Fruit fly (Drosophila melanogaster): ENCODE results near the gene Mms19.

The Mms19 gene

DNA sequence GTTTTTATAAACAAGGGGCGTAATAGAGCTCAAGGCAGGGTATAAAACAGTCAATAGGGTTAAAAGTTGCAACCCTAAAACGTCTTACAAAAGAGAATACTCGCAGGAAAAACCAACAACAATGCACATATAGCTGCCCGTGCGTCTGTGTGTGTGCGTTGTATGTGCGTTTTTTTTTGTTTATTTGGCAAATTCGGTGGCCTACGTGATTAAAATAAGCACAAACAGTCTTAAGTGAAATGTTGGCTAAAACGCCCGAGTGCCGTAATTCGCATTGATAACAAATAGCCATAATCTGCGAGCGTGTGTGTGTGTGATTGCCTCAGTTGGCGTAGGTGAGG is 24.8 kb downstream of the Mms19 start:
- no peak for TF ChIP-seq Dif (GFP tag; optimal IDR thresholded peaks at IDR 0.05; ENCODE audit: partially characterized antibody)
- no peak for TF ChIP-seq Mio (GFP tag; optimal IDR thresholded peaks at IDR 0.05)
- TF ChIP-seq tai (GFP tag; optimal IDR thresholded peaks at IDR 0.05), result no peak
- TF ChIP-seq rgr (GFP tag; optimal IDR thresholded peaks at IDR 0.05), result no peak
- no peak for TF ChIP-seq N (GFP tag; optimal IDR thresholded peaks at IDR 0.05)
- TF ChIP-seq foxo (GFP tag; optimal IDR thresholded peaks at IDR 0.05), result no peak
- TF ChIP-seq CrebA (GFP tag; optimal IDR thresholded peaks at IDR 0.05; ENCODE audit: borderline replicate concordance), result no peak
- no peak for TF ChIP-seq Hr78 (GFP tag; optimal IDR thresholded peaks at IDR 0.05)
- no peak for TF ChIP-seq ey (GFP tag; optimal IDR thresholded peaks at IDR 0.05)
- no peak for TF ChIP-seq Dfd (GFP tag; optimal IDR thresholded peaks at IDR 0.05)
- TF ChIP-seq CG9705 (GFP tag; optimal IDR thresholded peaks at IDR 0.05), result no peak
- no peak for TF ChIP-seq OdsH (GFP tag; optimal IDR thresholded peaks at IDR 0.05)
- TF ChIP-seq dsf (GFP tag; optimal IDR thresholded peaks at IDR 0.05; ENCODE audit: borderline replicate concordance), result no peak
- no peak for TF ChIP-seq jim (GFP tag; optimal IDR thresholded peaks at IDR 0.05)
- no peak for TF ChIP-seq pan (optimal IDR thresholded peaks at IDR 0.05)
- no peak for TF ChIP-seq sage (GFP tag; optimal IDR thresholded peaks at IDR 0.05)
- no peak for TF ChIP-seq Rel (GFP tag; optimal IDR thresholded peaks at IDR 0.05)
- no peak for TF ChIP-seq Rel (tag; optimal IDR thresholded peaks at IDR 0.05)
- no peak for TF ChIP-seq Vsx2 (GFP tag; optimal IDR thresholded peaks at IDR 0.05; ENCODE audit: partially characterized antibody)
- no peak for TF ChIP-seq lola (GFP tag; optimal IDR thresholded peaks at IDR 0.05)

DNA sequence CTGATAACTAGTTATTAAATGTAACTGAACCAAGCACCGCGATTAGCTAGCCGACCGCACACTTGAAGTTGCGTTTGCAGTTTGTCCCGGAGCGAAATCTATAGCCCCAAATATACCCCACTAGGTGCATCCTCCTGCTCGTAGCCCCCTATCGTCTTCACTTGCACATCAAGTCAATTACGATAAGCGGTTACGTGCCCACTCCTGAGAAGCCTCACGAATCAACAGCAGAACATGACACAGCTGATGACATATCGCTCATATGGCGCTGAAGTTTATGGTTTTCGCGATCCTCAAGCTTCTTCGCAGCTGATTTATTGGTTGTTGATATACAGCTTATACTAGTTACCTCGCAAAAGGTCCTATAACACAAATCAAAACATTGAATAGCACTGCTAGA is 28.9 kb downstream of the Mms19 start:
- no peak for TF ChIP-seq foxo (GFP tag; optimal IDR thresholded peaks at IDR 0.05)
- TF ChIP-seq ey (GFP tag; optimal IDR thresholded peaks at IDR 0.05), result no peak
- TF ChIP-seq br (GFP tag; optimal IDR thresholded peaks at IDR 0.05), result no peak
- no peak for TF ChIP-seq h (GFP tag; optimal IDR thresholded peaks at IDR 0.05)
- no peak for TF ChIP-seq brk (GFP tag; optimal IDR thresholded peaks at IDR 0.05)
- no peak for TF ChIP-seq usp (GFP tag; optimal IDR thresholded peaks at IDR 0.05)
- no peak for TF ChIP-seq dmrt93B (GFP tag; optimal IDR thresholded peaks at IDR 0.05)
- TF ChIP-seq OdsH (GFP tag; optimal IDR thresholded peaks at IDR 0.05), result no peak
- no peak for TF ChIP-seq Rel (GFP tag; optimal IDR thresholded peaks at IDR 0.05)
- no peak for TF ChIP-seq Rel (tag; optimal IDR thresholded peaks at IDR 0.05)
- TF ChIP-seq jim (GFP tag; optimal IDR thresholded peaks at IDR 0.05), result no peak
- no peak for TF ChIP-seq rgr (GFP tag; optimal IDR thresholded peaks at IDR 0.05)
- TF ChIP-seq N (GFP tag; optimal IDR thresholded peaks at IDR 0.05), result no peak

DNA sequence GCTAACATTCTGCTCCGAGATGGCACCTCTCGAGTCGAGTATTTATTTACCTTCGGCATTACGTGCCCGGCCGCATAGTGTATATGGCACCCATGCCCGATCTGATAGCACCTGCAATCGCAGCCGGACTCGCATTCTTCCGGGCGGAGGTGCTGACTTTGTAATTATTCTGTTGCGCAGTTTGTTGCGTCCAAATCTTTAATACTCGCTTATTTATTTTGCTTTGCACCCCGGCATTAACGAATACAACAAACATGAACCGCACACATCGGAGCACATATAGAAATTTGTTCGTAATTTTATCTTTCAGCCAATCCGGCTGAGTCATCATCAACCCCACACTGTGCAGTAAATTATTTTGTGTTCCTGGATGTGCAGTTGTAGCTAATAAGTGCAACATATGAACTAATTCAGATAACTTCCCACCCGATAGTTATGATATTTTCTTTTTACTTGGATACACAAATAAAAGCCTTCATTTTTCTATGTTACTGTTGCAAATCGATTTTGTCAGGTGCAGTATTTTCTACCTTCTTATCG is 29.7 kb downstream of the Mms19 start:
- TF ChIP-seq ey (GFP tag; optimal IDR thresholded peaks at IDR 0.05), result peak; percentile 16
- peak; percentile 15 for TF ChIP-seq psq (GFP tag; optimal IDR thresholded peaks at IDR 0.05)
- peak; percentile 14 for TF ChIP-seq HLH106 (tag; optimal IDR thresholded peaks at IDR 0.05)
- no peak for TF ChIP-seq sv (GFP tag; optimal IDR thresholded peaks at IDR 0.05)
- TF ChIP-seq h (GFP tag; optimal IDR thresholded peaks at IDR 0.05), result peak; percentile 53
- TF ChIP-seq br (GFP tag; optimal IDR thresholded peaks at IDR 0.05), result peak; percentile 38
- TF ChIP-seq Jra (GFP tag; optimal IDR thresholded peaks at IDR 0.05), result peak; percentile 45
- TF ChIP-seq OdsH (GFP tag; optimal IDR thresholded peaks at IDR 0.05), result peak; percentile 26
- TF ChIP-seq CG32264 (GFP tag; optimal IDR thresholded peaks at IDR 0.05), result peak; percentile 2
- TF ChIP-seq lola (GFP tag; optimal IDR thresholded peaks at IDR 0.05), result no peak
- peak in 1 of 2 experiments; percentile 37 for TF ChIP-seq foxo (GFP tag; optimal IDR thresholded peaks at IDR 0.05)
- TF ChIP-seq usp (GFP tag; optimal IDR thresholded peaks at IDR 0.05), result no peak
- TF ChIP-seq fru (GFP tag; optimal IDR thresholded peaks at IDR 0.05), result peak; percentile 48
- TF ChIP-seq brk (GFP tag; optimal IDR thresholded peaks at IDR 0.05), result no peak

DNA sequence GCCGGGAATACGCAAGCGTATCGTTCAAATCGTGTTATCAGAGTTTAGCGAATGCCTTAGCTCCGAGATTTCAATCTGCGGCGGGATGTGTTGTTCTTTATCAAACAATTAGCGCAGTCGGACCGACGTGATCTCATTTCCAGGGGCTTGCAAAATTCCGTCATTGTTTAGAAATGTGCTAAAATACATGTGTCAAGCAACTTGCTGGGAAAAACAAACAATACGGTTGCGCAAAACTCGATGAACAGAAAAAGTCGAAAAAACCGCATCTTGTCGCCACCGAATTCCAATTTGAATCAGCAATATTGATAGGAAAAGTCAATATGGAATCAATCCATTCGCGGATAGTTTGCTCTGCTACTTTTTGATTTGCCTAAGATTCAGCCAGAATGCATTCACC is 30.2 kb downstream of the Mms19 start, which contains the start of gene Tim17a2:
Gene Tim17a2 (minus strand): TSS at position 101 of the 400 bp plus-strand sequence.
- no peak for TF ChIP-seq HLH106 (tag; optimal IDR thresholded peaks at IDR 0.05)
- TF ChIP-seq CG9705 (GFP tag; optimal IDR thresholded peaks at IDR 0.05), result no peak
- TF ChIP-seq Mio (GFP tag; optimal IDR thresholded peaks at IDR 0.05), result no peak
- TF ChIP-seq psq (GFP tag; optimal IDR thresholded peaks at IDR 0.05), result no peak
- no peak for TF ChIP-seq Hr83 (GFP tag; optimal IDR thresholded peaks at IDR 0.05; ENCODE audit: poor library complexity, severe bottlenecking)
- no peak for TF ChIP-seq dmrt93B (GFP tag; optimal IDR thresholded peaks at IDR 0.05)
- TF ChIP-seq fru (GFP tag; optimal IDR thresholded peaks at IDR 0.05), result no peak
- TF ChIP-seq Hnf4 (GFP tag; optimal IDR thresholded peaks at IDR 0.05), result no peak
- no peak for TF ChIP-seq Jra (GFP tag; optimal IDR thresholded peaks at IDR 0.05)
- no peak for TF ChIP-seq brk (GFP tag; optimal IDR thresholded peaks at IDR 0.05)
- TF ChIP-seq ey (GFP tag; optimal IDR thresholded peaks at IDR 0.05), result no peak
- no peak for TF ChIP-seq Myc (optimal IDR thresholded peaks at IDR 0.05)

Measured in whole organism, wandering third instar larva.